Worm (Caenorhabditis elegans) whole organism, L1 larva: ENCODE data around the gene F40F8.12.

ENCODE experiments used
- C16A3.4 ChIP-seq: fragments of 150-350 bp; optimal IDR thresholded peaks from 2 replicates; lab custom pipeline; 2014; ENCODE audit warnings: missing biosample characterization, missing genetic modification characterization
- C34B4.2 ChIP-seq: sonication (generic microtip); optimal IDR thresholded peaks from 2 replicates; lab custom pipeline; 2017; ENCODE audit warnings: mild to moderate bottlenecking, missing genetic modification characterization, missing compliant biosample characterization
- Y116A8C.19 ChIP-seq: sonication (generic microtip); optimal IDR thresholded peaks from 2 replicates; lab custom pipeline; 2016; ENCODE audit warnings: missing compliant biosample characterization, missing genetic modification characterization, borderline replicate concordance
- aha-1 ChIP-seq: fragments of 150-350 bp; optimal IDR thresholded peaks from 2 replicates; lab custom pipeline; 2014; ENCODE audit warnings: missing biosample characterization, missing genetic modification characterization
- alr-1 ChIP-seq: fragments of 200-800 bp; sonication (Bioruptor generic); optimal IDR thresholded peaks from 2 replicates; lab custom pipeline; 2018; ENCODE audit warnings: borderline replicate concordance, mild to moderate bottlenecking, missing genetic modification characterization, missing compliant biosample characterization
- ceh-63 ChIP-seq: fragments of 200-800 bp; sonication (Bioruptor generic); optimal IDR thresholded peaks from 2 replicates; lab custom pipeline; 2018; ENCODE audit warnings: mild to moderate bottlenecking, missing genetic modification characterization, missing compliant biosample characterization
- ceh-8 ChIP-seq: fragments of 200-800 bp; sonication (Bioruptor generic); optimal IDR thresholded peaks from 2 replicates; lab custom pipeline; 2018; ENCODE audit warnings: mild to moderate bottlenecking, missing genetic modification characterization, moderate library complexity, missing compliant biosample characterization
- ceh-90 ChIP-seq: sonication (generic microtip); optimal IDR thresholded peaks from 2 replicates; lab custom pipeline; 2016; ENCODE audit warnings: missing genetic modification characterization, missing compliant biosample characterization
- dpl-1 ChIP-seq, 3 experiments: fragments of 150-350 bp in 2 of 3; sonication (generic microtip) in 1 of 3; optimal IDR thresholded peaks; 2 replicates each; lab custom pipeline; 2014 to 2017; ENCODE audit warnings: missing biosample characterization in 3 of 3, missing genetic modification characterization in 3 of 3, missing genetic modification reagents in 3 of 3
- efl-1 ChIP-seq, 4 experiments: fragments of 150-350 bp; optimal IDR thresholded peaks in 3 of 4; peaks in 1 of 4; 1 replicate in 1 of 4; 2 replicates in 3 of 4; lab custom pipeline; 2014; ENCODE audit warnings: missing biosample characterization in 2 of 4, missing genetic modification characterization in 2 of 4, missing genetic modification reagents in 2 of 4
- egl-13 ChIP-seq: sonication (generic microtip); optimal IDR thresholded peaks from 2 replicates; lab custom pipeline; 2016; ENCODE audit warnings: missing genotype, missing genetic modification reagents, missing genetic modification characterization, missing compliant biosample characterization
- egl-27 ChIP-seq, 2 experiments: fragments of 150-350 bp in 1 of 2; sonication (generic microtip); optimal IDR thresholded peaks; 3 replicates each; lab custom pipeline; 2017 to 2018; ENCODE audit warnings: missing biosample characterization in 2 of 2, missing genetic modification characterization in 2 of 2, missing genetic modification reagents in 2 of 2
- elt-2 ChIP-seq: sonication (generic microtip); optimal IDR thresholded peaks from 2 replicates; lab custom pipeline; 2016; ENCODE audit warnings: missing genetic modification characterization, mild to moderate bottlenecking, inconsistent platforms, missing compliant biosample characterization, missing genetic modification reagents
- ets-5 ChIP-seq: fragments of 200-800 bp; sonication (Bioruptor generic); IDR thresholded peaks from 2 replicates; pipeline ENCODE4 v1.3.6; 2022; ENCODE audit warnings: missing genetic modification characterization, missing compliant biosample characterization
- fkh-10 ChIP-seq: sonication (generic microtip); optimal IDR thresholded peaks from 2 replicates; lab custom pipeline; 2017; ENCODE audit warnings: missing biosample characterization, missing genetic modification reagents, missing genetic modification characterization
- fos-1 ChIP-seq: fragments of 150-350 bp; optimal IDR thresholded peaks from 2 replicates; lab custom pipeline; 2014; ENCODE audit warnings: missing biosample characterization, missing genetic modification characterization
- hlh-17 ChIP-seq: fragments of 200-800 bp; sonication (Bioruptor generic); optimal IDR thresholded peaks from 2 replicates; lab custom pipeline; 2018; ENCODE audit warnings: missing genetic modification characterization, mild to moderate bottlenecking, missing compliant biosample characterization, moderate library complexity, borderline replicate concordance
- hlh-4 ChIP-seq: sonication (generic microtip); optimal IDR thresholded peaks from 2 replicates; lab custom pipeline; 2016; ENCODE audit warnings: mild to moderate bottlenecking, missing genetic modification characterization, missing compliant biosample characterization
- hpl-2 ChIP-seq: fragments of 150-350 bp; optimal IDR thresholded peaks from 2 replicates; lab custom pipeline; 2014; ENCODE audit warnings: missing biosample characterization, missing genetic modification reagents, missing genetic modification characterization
- irx-1 ChIP-seq: sonication (generic microtip); optimal IDR thresholded peaks from 2 replicates; lab custom pipeline; 2016; ENCODE audit warnings: missing genetic modification characterization, missing compliant biosample characterization
- isw-1 ChIP-seq: fragments of 200-800 bp; sonication (Bioruptor generic); IDR thresholded peaks from 2 replicates; pipeline ENCODE4 v1.3.6; 2022; ENCODE audit warnings: missing genetic modification characterization, missing compliant biosample characterization
- jun-1 ChIP-seq: fragments of 150-350 bp; optimal IDR thresholded peaks from 2 replicates; lab custom pipeline; 2014; ENCODE audit warnings: missing biosample characterization, missing genetic modification reagents, missing genetic modification characterization
- lin-14 ChIP-seq: fragments of 200-800 bp; sonication (Bioruptor generic); optimal IDR thresholded peaks from 2 replicates; lab custom pipeline; 2018; ENCODE audit warnings: mild to moderate bottlenecking, missing genetic modification characterization, moderate library complexity, missing compliant biosample characterization
- lin-35 ChIP-seq, 2 experiments: fragments of 150-350 bp; optimal IDR thresholded peaks; 2 replicates each; lab custom pipeline; 2014; ENCODE audit warnings: missing biosample characterization in 2 of 2, missing genetic modification characterization in 2 of 2, missing genetic modification reagents in 2 of 2
- lin-39 ChIP-seq: fragments of 150-350 bp; optimal IDR thresholded peaks from 2 replicates; lab custom pipeline; 2014; ENCODE audit warnings: missing biosample characterization, missing genetic modification reagents, missing genetic modification characterization
- lsy-2 ChIP-seq, 2 experiments: fragments of 150-350 bp; optimal IDR thresholded peaks; 2 replicates each; lab custom pipeline; 2014; ENCODE audit warnings: missing biosample characterization in 2 of 2, missing genetic modification characterization in 2 of 2
- mdl-1 ChIP-seq, 2 experiments: fragments of 150-350 bp; optimal IDR thresholded peaks; 2 replicates each; lab custom pipeline; 2014 to 2017; ENCODE audit warnings: missing biosample characterization in 2 of 2, missing genetic modification characterization in 2 of 2, inconsistent platforms in 1 of 2
- mef-2 ChIP-seq: fragments of 150-350 bp; optimal IDR thresholded peaks from 2 replicates; lab custom pipeline; 2014; ENCODE audit warnings: missing biosample characterization, missing genetic modification characterization
- nhr-19 ChIP-seq: fragments of 200-800 bp; sonication (Bioruptor generic); conservative IDR thresholded peaks from 2 replicates; pipeline ENCODE4 v1.3.6; 2022; ENCODE audit warnings: missing genetic modification characterization, missing compliant biosample characterization
- nhr-20 ChIP-seq: sonication (generic microtip); optimal IDR thresholded peaks from 2 replicates; lab custom pipeline; 2016; ENCODE audit warnings: mild to moderate bottlenecking, missing genetic modification characterization, missing compliant biosample characterization
- nhr-237 ChIP-seq: fragments of 150-350 bp; optimal IDR thresholded peaks from 2 replicates; lab custom pipeline; 2014; ENCODE audit warnings: missing biosample characterization, missing genetic modification characterization
- nhr-71 ChIP-seq: sonication (generic microtip); optimal IDR thresholded peaks from 2 replicates; lab custom pipeline; 2016; ENCODE audit warnings: mild to moderate bottlenecking, missing genetic modification characterization, moderate library complexity, missing compliant biosample characterization
- nhr-76 ChIP-seq: sonication (generic microtip); optimal IDR thresholded peaks from 2 replicates; lab custom pipeline; 2017; ENCODE audit warnings: missing biosample characterization, missing genetic modification characterization
- nhr-77 ChIP-seq: fragments of 150-350 bp; optimal IDR thresholded peaks from 2 replicates; lab custom pipeline; 2014; ENCODE audit warnings: missing biosample characterization, missing genetic modification characterization
- nhr-90 ChIP-seq: sonication (generic microtip); optimal IDR thresholded peaks from 2 replicates; lab custom pipeline; 2016; ENCODE audit warnings: mild to moderate bottlenecking, missing genetic modification characterization, missing compliant biosample characterization; ENCODE audit not compliant: poor library complexity
- pag-3 ChIP-seq: sonication (generic microtip); optimal IDR thresholded peaks from 2 replicates; lab custom pipeline; 2017; ENCODE audit warnings: missing genetic modification characterization, mild to moderate bottlenecking, missing compliant biosample characterization, antibody characterized with exemption, borderline replicate concordance; ENCODE audit not compliant: insufficient read depth
- rnt-1 ChIP-seq: sonication (generic microtip); optimal IDR thresholded peaks from 2 replicates; lab custom pipeline; 2016; ENCODE audit warnings: mild to moderate bottlenecking, missing genetic modification characterization, moderate library complexity, missing compliant biosample characterization
- skn-1 ChIP-seq: fragments of 150-350 bp; optimal IDR thresholded peaks from 2 replicates; lab custom pipeline; 2014; ENCODE audit warnings: missing biosample characterization, missing genetic modification characterization
- snu-23 ChIP-seq: sonication (generic microtip); optimal IDR thresholded peaks from 2 replicates; lab custom pipeline; 2016; ENCODE audit warnings: missing genetic modification characterization, missing compliant biosample characterization
- sox-4 ChIP-seq: sonication (generic microtip); optimal IDR thresholded peaks from 2 replicates; lab custom pipeline; 2016; ENCODE audit warnings: missing genetic modification characterization, missing compliant biosample characterization
- sptf-1 ChIP-seq: fragments of 150-350 bp; optimal IDR thresholded peaks from 2 replicates; lab custom pipeline; 2014; ENCODE audit warnings: missing biosample characterization, missing genetic modification characterization
- sup-37 ChIP-seq: fragments of 200-800 bp; sonication (Bioruptor generic); optimal IDR thresholded peaks from 2 replicates; lab custom pipeline; 2018; ENCODE audit warnings: mild to moderate bottlenecking, missing genetic modification characterization, missing compliant biosample characterization
- tlp-1 ChIP-seq: fragments of 150-350 bp; optimal IDR thresholded peaks from 2 replicates; lab custom pipeline; 2014; ENCODE audit warnings: missing biosample characterization, missing genetic modification characterization
- unc-130 ChIP-seq: fragments of 150-350 bp; optimal IDR thresholded peaks from 2 replicates; lab custom pipeline; 2017; ENCODE audit warnings: missing biosample characterization, missing genetic modification characterization, inconsistent platforms
- unc-30 ChIP-seq: sonication (generic microtip); optimal IDR thresholded peaks from 2 replicates; lab custom pipeline; 2017; ENCODE audit warnings: missing biosample characterization, missing genetic modification characterization
- unc-62 ChIP-seq: fragments of 150-350 bp; optimal IDR thresholded peaks from 2 replicates; lab custom pipeline; 2014; ENCODE audit warnings: missing biosample characterization, missing genetic modification reagents, missing genetic modification characterization
- vab-15 ChIP-seq: sonication (generic microtip); optimal IDR thresholded peaks from 2 replicates; lab custom pipeline; 2017; ENCODE audit warnings: missing genotype, mild to moderate bottlenecking, missing genetic modification characterization, missing compliant biosample characterization

The F40F8.12 gene

ce11 chrII:11132542-11132941 lies 2.9 kb downstream of the F40F8.12 start, which contains the start of gene F40F8.11 (continued):
- TF ChIP-seq lin-39 (tag; lab: Kevin White, UChicago) (peak; percentile 8), alr-1 (tag; lab: Kevin White, UChicago) (no peak)

- TF ChIP-seq unc-62 (GFP tag; lab: Kevin White, UChicago) (no peak), hlh-17 (GFP tag; lab: Kevin White, UChicago) (no peak), sup-37 (GFP tag; lab: Kevin White, UChicago) (no peak), fkh-10 (GFP tag; lab: Kevin White, UChicago) (no peak), C34B4.2 (tag; lab: Kevin White, UChicago) (no peak), ceh-8 (no peak), Y116A8C.19 (tag; lab: Kevin White, UChicago) (no peak), unc-130 (tag; lab: Kevin White, UChicago) (no peak), skn-1 (tag; lab: Kevin White, UChicago) (no peak), C16A3.4 (tag; lab: Kevin White, UChicago) (no peak), sox-4 (no peak), ceh-90 (tag; lab: Kevin White, UChicago) (no peak), fos-1 (tag; lab: Kevin White, UChicago) (no peak), nhr-19 (GFP tag; lab: Robert Waterston, UW) (no peak)
Observed at ce11 chrII:11134828-11135227, 5.2 kb downstream of the F40F8.12 start, which contains the start of gene F40F8.5. Gene F40F8.5, minus strand, starts transcription at chrII:11134928.

ce11 chrII:11135773-11136172 lies 6.2 kb downstream of the F40F8.12 start:
- TF ChIP-seq alr-1 (tag; lab: Kevin White, UChicago) = no peak
- TF ChIP-seq rnt-1 (tag; lab: Kevin White, UChicago) = peak; percentile 66
- no peak for TF ChIP-seq isw-1 (GFP tag; lab: Robert Waterston, UW)
- peak; percentile 22 for TF ChIP-seq vab-15 (tag; lab: Kevin White, UChicago)
- no peak for TF ChIP-seq mdl-1 (tag; optimal IDR thresholded peaks at IDR 0.05; lab: Kevin White, UChicago)
- no peak for TF ChIP-seq irx-1 (tag; lab: Kevin White, UChicago)
- TF ChIP-seq elt-2 (tag; lab: Kevin White, UChicago) = peak; percentile 4
- TF ChIP-seq snu-23 (GFP tag; lab: Kevin White, UChicago) = peak; percentile 11
- peak; percentile 31 to 57 for TF ChIP-seq lsy-2 (tag; optimal IDR thresholded peaks at IDR 0.05; lab: Kevin White, UChicago)
- TF ChIP-seq mef-2 (tag; lab: Kevin White, UChicago) = no peak
- no peak for TF ChIP-seq nhr-77 (tag; lab: Kevin White, UChicago)
- no peak for TF ChIP-seq egl-27 (tag; optimal IDR thresholded peaks at IDR 0.05; lab: Kevin White, UChicago)
- no peak for TF ChIP-seq nhr-20 (tag; lab: Kevin White, UChicago)
- TF ChIP-seq pag-3 (tag; lab: Kevin White, UChicago) = no peak
- TF ChIP-seq C34B4.2 (tag; lab: Kevin White, UChicago) = no peak
- TF ChIP-seq aha-1 (tag; lab: Kevin White, UChicago) = no peak
- no peak for TF ChIP-seq egl-13
- TF ChIP-seq lin-35 (GFP tag; optimal IDR thresholded peaks at IDR 0.05; lab: Kevin White, UChicago) = peak in 1 of 2 experiments; percentile 13
- TF ChIP-seq nhr-71 (tag; lab: Kevin White, UChicago) = peak; percentile 67
- no peak for TF ChIP-seq nhr-237 (tag; lab: Kevin White, UChicago)
- no peak for TF ChIP-seq fos-1 (tag; lab: Kevin White, UChicago)
- TF ChIP-seq ceh-63 = no peak
- no peak for TF ChIP-seq jun-1 (tag; lab: Kevin White, UChicago)
- TF ChIP-seq nhr-19 (GFP tag; lab: Robert Waterston, UW) = 0 out of 2 replicates have a peak, but pooled peaks have one; percentile 24
- TF ChIP-seq dpl-1 (GFP tag; optimal IDR thresholded peaks at IDR 0.05; lab: Kevin White, UChicago) = no peak
- no peak for TF ChIP-seq hpl-2 (GFP tag; lab: Kevin White, UChicago)
- TF ChIP-seq lin-14 (GFP tag; lab: Kevin White, UChicago) = peak; percentile 74
- peak; percentile 39 for TF ChIP-seq lin-39 (tag; lab: Kevin White, UChicago)
- TF ChIP-seq nhr-90 (tag; lab: Kevin White, UChicago) = no peak
- no peak for TF ChIP-seq tlp-1 (tag; lab: Kevin White, UChicago)
- TF ChIP-seq Y116A8C.19 (tag; lab: Kevin White, UChicago) = no peak
- no peak for TF ChIP-seq nhr-76
- TF ChIP-seq hlh-4 (tag; lab: Kevin White, UChicago) = no peak
- TF ChIP-seq unc-30 (tag; lab: Kevin White, UChicago) = no peak
- no peak for TF ChIP-seq sptf-1
- peak in 1 of 2 experiments; percentile 4 for TF ChIP-seq efl-1 (optimal IDR thresholded peaks at IDR 0.05; lab: Kevin White, UChicago)
- TF ChIP-seq efl-1 (GFP tag; optimal IDR thresholded peaks at IDR 0.05 in 1 of 2; lab: Kevin White, UChicago) = peak in 1 of 2 experiments; percentile 85
- no peak for TF ChIP-seq ets-5 (GFP tag; lab: Robert Waterston, UW)
